Worm (Caenorhabditis elegans) whole organism, early embryonic: ENCODE data around the gene C23H3.9.
A peak's percentile ranks its signal among the peaks of the same experiment; 100 is the strongest.

Source experiments
- B0310.2 ChIP-seq: sonication (generic microtip); optimal IDR thresholded peaks from 2 replicates; lab custom pipeline; 2016; ENCODE audit warnings: mild to moderate bottlenecking, missing genetic modification characterization, missing compliant biosample characterization
- F13C5.2 ChIP-seq: sonication (generic microtip); optimal IDR thresholded peaks from 2 replicates; lab custom pipeline; 2017; ENCODE audit warnings: mild to moderate bottlenecking, missing genetic modification characterization, inconsistent platforms, missing compliant biosample characterization
- aly-1 ChIP-seq: sonication (generic microtip); optimal IDR thresholded peaks from 2 replicates; lab custom pipeline; 2016; ENCODE audit warnings: missing genetic modification characterization, missing compliant biosample characterization
- ama-1 ChIP-seq: fragments of 150-350 bp; optimal IDR thresholded peaks from 2 replicates; lab custom pipeline; 2014
- ceh-13 ChIP-seq: fragments of 200-800 bp; sonication (Bioruptor generic); optimal IDR thresholded peaks from 2 replicates; lab custom pipeline; 2018; ENCODE audit warnings: mild to moderate bottlenecking, missing genetic modification characterization, missing compliant biosample characterization
- ceh-36 ChIP-seq: sonication (generic microtip); optimal IDR thresholded peaks from 2 replicates; lab custom pipeline; 2016; ENCODE audit warnings: missing genetic modification characterization, inconsistent platforms, missing compliant biosample characterization
- ets-7 ChIP-seq: sonication (generic microtip); optimal IDR thresholded peaks from 2 replicates; lab custom pipeline; 2016; ENCODE audit warnings: missing genotype, missing genetic modification characterization, missing compliant biosample characterization
- flt-1 ChIP-seq: fragments of 200-800 bp; sonication (Bioruptor generic); IDR thresholded peaks from 2 replicates; pipeline ENCODE4 v1.3.6; 2022; ENCODE audit warnings: missing genetic modification characterization, missing compliant biosample characterization
- hmbx-1 ChIP-seq: sonication (generic microtip); optimal IDR thresholded peaks from 2 replicates; lab custom pipeline; 2016; ENCODE audit warnings: mild to moderate bottlenecking, missing genetic modification characterization, missing compliant biosample characterization
- hmg-4 ChIP-seq: fragments of 200-800 bp; sonication (Bioruptor generic); optimal IDR thresholded peaks from 2 replicates; lab custom pipeline; 2018; ENCODE audit warnings: mild to moderate bottlenecking, missing genetic modification characterization, missing compliant biosample characterization
- hnd-1 ChIP-seq: sonication (generic microtip); optimal IDR thresholded peaks from 2 replicates; lab custom pipeline; 2016; ENCODE audit warnings: missing genetic modification characterization, missing compliant biosample characterization
- pes-1 ChIP-seq: fragments of 200-800 bp; sonication (Bioruptor generic); IDR thresholded peaks from 2 replicates; pipeline ENCODE4 v1.3.6; 2022; ENCODE audit warnings: missing genetic modification reagents, missing genetic modification characterization, missing compliant biosample characterization
- scrt-1 ChIP-seq: fragments of 200-800 bp; sonication (Bioruptor generic); IDR thresholded peaks from 2 replicates; pipeline ENCODE4 v1.3.6; 2022; ENCODE audit warnings: missing genetic modification characterization, missing compliant biosample characterization
- sea-1 ChIP-seq: fragments of 200-800 bp; sonication (Bioruptor generic); conservative IDR thresholded peaks from 2 replicates; pipeline ENCODE4 v1.3.6; 2022; ENCODE audit warnings: missing genetic modification characterization, missing compliant biosample characterization
- tbx-11 ChIP-seq: fragments of 200-800 bp; sonication (Bioruptor generic); IDR thresholded peaks from 2 replicates; pipeline ENCODE4 v1.3.6; 2022; ENCODE audit warnings: missing genetic modification characterization, missing compliant biosample characterization
- tbx-37 ChIP-seq: fragments of 200-800 bp; sonication (Bioruptor generic); conservative IDR thresholded peaks from 2 replicates; pipeline ENCODE4 v1.3.6; 2022; ENCODE audit warnings: missing genetic modification reagents, missing genetic modification characterization, missing compliant biosample characterization
- tra-4 ChIP-seq: sonication (generic microtip); optimal IDR thresholded peaks from 2 replicates; lab custom pipeline; 2017; ENCODE audit warnings: missing genetic modification characterization, missing compliant biosample characterization

The C23H3.9 gene

ce11 chrII:55204-55603 lies 23.9 kb downstream of the C23H3.9 start, which contains the start of gene tre-5:
tre-5 (minus strand) TSS chrII:55304.
- TF ChIP-seq scrt-1 (GFP tag; lab: Robert Waterston, UW) (no peak), hmg-4 (GFP tag; lab: Kevin White, UChicago) (no peak)

ce11 chrII:51352-51751 lies 27.7 kb downstream of the C23H3.9 start, which contains the start of gene sptl-1:
sptl-1 (plus strand) TSS chrII:51652.
- TF ChIP-seq tbx-37 (GFP tag; lab: Robert Waterston, UW) (no peak), ceh-36 (tag; lab: Kevin White, UChicago) (no peak), B0310.2 (tag; lab: Kevin White, UChicago) (no peak), hmbx-1 (tag; lab: Kevin White, UChicago) (no peak), aly-1 (tag; lab: Kevin White, UChicago) (no peak), pes-1 (GFP tag; lab: Robert Waterston, UW) (no peak), sea-1 (no peak), hmg-4 (GFP tag; lab: Kevin White, UChicago) (no peak), ets-7 (tag; lab: Kevin White, UChicago) (no peak), tbx-11 (no peak), hnd-1 (tag; lab: Kevin White, UChicago) (no peak), F13C5.2 (no peak), scrt-1 (GFP tag; lab: Robert Waterston, UW) (no peak), ceh-13 (GFP tag; lab: Kevin White, UChicago) (no peak), ama-1 (lab: Kevin White, UChicago) (no peak), tra-4 (tag; lab: Kevin White, UChicago) (no peak)

DNA sequence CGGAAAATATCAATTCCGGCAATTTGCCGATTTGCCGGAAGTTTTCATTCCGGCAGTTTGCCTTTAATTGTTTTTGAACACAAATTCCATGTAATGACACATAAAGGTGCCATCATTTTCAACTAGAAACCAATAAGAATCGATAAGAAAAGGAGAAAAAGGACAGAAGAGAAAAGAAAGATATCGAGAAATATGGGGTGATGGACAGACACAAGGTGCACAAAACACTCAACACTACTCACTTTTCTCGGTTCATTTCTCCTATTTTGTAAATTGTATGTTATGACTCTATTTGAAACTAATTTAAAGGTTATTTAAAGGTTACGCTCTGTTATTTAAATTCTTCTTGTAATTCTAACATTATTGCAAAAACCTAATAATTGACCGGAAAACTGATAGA lies 28.2 kb downstream of the C23H3.9 start:
- TF ChIP-seq ama-1 (lab: Kevin White, UChicago) = no peak
- peak; percentile 37 for TF ChIP-seq hmbx-1 (tag; lab: Kevin White, UChicago)

- TF ChIP-seq F13C5.2 (no peak), tra-4 (tag; lab: Kevin White, UChicago) (no peak), tbx-11 (no peak), hnd-1 (tag; lab: Kevin White, UChicago) (no peak), sea-1 (no peak), scrt-1 (GFP tag; lab: Robert Waterston, UW) (no peak), ceh-13 (GFP tag; lab: Kevin White, UChicago) (no peak), ama-1 (lab: Kevin White, UChicago) (no peak), B0310.2 (tag; lab: Kevin White, UChicago) (no peak), ets-7 (tag; lab: Kevin White, UChicago) (no peak), hmg-4 (GFP tag; lab: Kevin White, UChicago) (no peak), pes-1 (GFP tag; lab: Robert Waterston, UW) (no peak), flt-1 (GFP tag; lab: Robert Waterston, UW) (no peak), tbx-37 (GFP tag; lab: Robert Waterston, UW) (no peak), aly-1 (tag; lab: Kevin White, UChicago) (no peak), ceh-36 (tag; lab: Kevin White, UChicago) (no peak), hmbx-1 (tag; lab: Kevin White, UChicago) (no peak)
These were observed 31.8 kb downstream of the C23H3.9 start, which contains the start of gene C23H3.5 for ce11 chrII:47280-47679. C23H3.5 (plus strand) TSS chrII:47580.

- TF ChIP-seq hnd-1 (tag; lab: Kevin White, UChicago) (no peak), tbx-37 (GFP tag; lab: Robert Waterston, UW) (no peak), tra-4 (tag; lab: Kevin White, UChicago) (no peak), tbx-11 (no peak), ceh-36 (tag; lab: Kevin White, UChicago) (no peak), ets-7 (tag; lab: Kevin White, UChicago) (no peak), sea-1 (no peak), ceh-13 (GFP tag; lab: Kevin White, UChicago) (no peak), pes-1 (GFP tag; lab: Robert Waterston, UW) (no peak), flt-1 (GFP tag; lab: Robert Waterston, UW) (no peak), aly-1 (tag; lab: Kevin White, UChicago) (no peak), hmbx-1 (tag; lab: Kevin White, UChicago) (no peak), hmg-4 (GFP tag; lab: Kevin White, UChicago) (no peak), scrt-1 (GFP tag; lab: Robert Waterston, UW) (no peak), ama-1 (lab: Kevin White, UChicago) (no peak), F13C5.2 (no peak), B0310.2 (tag; lab: Kevin White, UChicago) (no peak)
These were observed 33.0 kb downstream of the C23H3.9 start, which contains the start of gene rpt-4 for ce11 chrII:46116-46515. rpt-4 (minus strand) TSS chrII:46216.

DNA sequence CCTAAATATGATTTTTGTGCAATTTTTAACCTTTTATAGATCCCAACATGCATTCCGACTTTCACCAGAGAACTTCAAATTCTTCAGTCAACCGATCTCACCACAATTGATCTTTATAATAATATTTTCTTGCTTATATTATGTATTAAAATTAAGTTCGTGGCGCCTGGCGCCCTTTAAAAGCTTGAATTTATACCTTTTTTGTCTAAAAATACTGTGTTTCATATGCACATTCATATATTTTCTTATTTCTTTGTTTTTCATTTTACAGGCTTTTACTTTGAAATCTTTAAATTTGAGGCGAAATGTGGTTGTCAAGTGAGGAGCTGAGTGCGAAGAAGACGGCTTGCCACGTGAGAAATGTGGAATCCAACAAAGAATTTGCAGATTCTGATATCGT lies 34.3 kb downstream of the C23H3.9 start, which contains the start of gene rpoa-49:
rpoa-49 (plus strand) TSS at position 301 of the 400 bp plus-strand sequence.
- TF ChIP-seq pes-1 (GFP tag; lab: Robert Waterston, UW) (no peak), B0310.2 (tag; lab: Kevin White, UChicago) (no peak), ceh-36 (tag; lab: Kevin White, UChicago) (no peak), hmbx-1 (tag; lab: Kevin White, UChicago) (no peak), hnd-1 (tag; lab: Kevin White, UChicago) (no peak), sea-1 (no peak), ceh-13 (GFP tag; lab: Kevin White, UChicago) (no peak)

- TF ChIP-seq flt-1 (GFP tag; lab: Robert Waterston, UW) = no peak
- no peak for TF ChIP-seq scrt-1 (GFP tag; lab: Robert Waterston, UW)
- peak; percentile 54 for TF ChIP-seq F13C5.2
These were observed 35.4 kb downstream of the C23H3.9 start, which contains the start of gene nfyc-1 for ce11 chrII:43640-44039. nfyc-1 (plus strand) TSS chrII:43907.

DNA sequence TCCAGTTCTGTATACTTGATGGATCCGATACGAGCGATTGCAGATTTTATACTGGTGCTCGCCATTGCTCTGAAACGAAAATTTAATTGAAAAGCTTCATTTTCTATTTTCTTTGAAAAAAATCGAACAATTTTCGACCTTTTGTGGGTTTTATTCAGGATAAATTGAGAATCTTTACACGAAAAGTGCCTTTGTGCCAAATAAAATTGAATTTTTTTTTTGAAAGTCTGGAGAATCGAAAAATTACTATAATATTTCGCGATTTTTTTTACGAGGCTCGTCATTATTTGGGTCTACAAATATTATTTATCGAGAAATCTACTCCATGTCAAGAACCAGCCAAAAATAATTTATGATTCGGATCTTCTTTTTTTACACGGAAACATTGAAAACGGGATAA lies 37.2 kb downstream of the C23H3.9 start, which contains the start of gene F23F1.10:
F23F1.10 (minus strand) TSS at position 69 of the 400 bp plus-strand sequence.
- TF ChIP-seq ama-1 (lab: Kevin White, UChicago) (no peak), hnd-1 (tag; lab: Kevin White, UChicago) (no peak), flt-1 (GFP tag; lab: Robert Waterston, UW) (no peak), tbx-11 (no peak), F13C5.2 (no peak), hmbx-1 (tag; lab: Kevin White, UChicago) (no peak), aly-1 (tag; lab: Kevin White, UChicago) (no peak), ceh-13 (GFP tag; lab: Kevin White, UChicago) (no peak), hmg-4 (GFP tag; lab: Kevin White, UChicago) (no peak), B0310.2 (tag; lab: Kevin White, UChicago) (no peak), sea-1 (no peak), ceh-36 (tag; lab: Kevin White, UChicago) (no peak), tbx-37 (GFP tag; lab: Robert Waterston, UW) (no peak), ets-7 (tag; lab: Kevin White, UChicago) (no peak), pes-1 (GFP tag; lab: Robert Waterston, UW) (no peak), scrt-1 (GFP tag; lab: Robert Waterston, UW) (no peak), tra-4 (tag; lab: Kevin White, UChicago) (no peak)
